Fruit fly (Drosophila melanogaster): Measurements from ENCODE around the gene CG13679.

- TF ChIP-seq Snoo (tag; optimal IDR thresholded peaks at IDR 0.05) (no peak), CG15710 (tag; optimal IDR thresholded peaks at IDR 0.05) (no peak), Pif1A (GFP tag; optimal IDR thresholded peaks at IDR 0.05) (no peak), D1 (tag; optimal IDR thresholded peaks at IDR 0.05) (no peak), Pif1B (GFP tag; optimal IDR thresholded peaks at IDR 0.05) (no peak), CG32121 (GFP tag; IDR thresholded peaks at IDR 0.05) (no peak), CG17806 (tag; optimal IDR thresholded peaks at IDR 0.05) (no peak), Ets98B (GFP tag; IDR thresholded peaks at IDR 0.05) (no peak), CG4496 (GFP tag; IDR thresholded peaks at IDR 0.05) (no peak), CG14655 (GFP tag; optimal IDR thresholded peaks at IDR 0.05) (no peak), CG34367 (tag; optimal IDR thresholded peaks at IDR 0.05) (no peak)
These were observed 22.0 kb upstream of the CG13679 start, which contains the start of the genes mthl7 and Uxs for dm6 chr3L:8180464-8181137.

Data from whole organism, pupa.